Worm (Caenorhabditis elegans): ENCODE data around the gene F57A8.1.

F57A8.1 gene

ce11 chrV:10019934-10020333, 17.2 kb upstream of the F57A8.1 start (continued):
- TF ChIP-seq madf-3 (GFP tag; IDR thresholded peaks at IDR 0.05) (no peak), tbx-9 (tag; optimal IDR thresholded peaks at IDR 0.05; ENCODE audit: borderline replicate concordance) (no peak)

- no peak for TF ChIP-seq fkh-3 (tag; optimal IDR thresholded peaks at IDR 0.05)
- TF ChIP-seq xnd-1 (tag; optimal IDR thresholded peaks at IDR 0.05) = peak; percentile 5
- TF ChIP-seq ztf-18 (tag; optimal IDR thresholded peaks at IDR 0.05) = no peak
- TF ChIP-seq mxl-1 (tag; optimal IDR thresholded peaks at IDR 0.05) = no peak
- TF ChIP-seq hmg-20 (GFP tag; IDR thresholded peaks at IDR 0.05) = no peak
- TF ChIP-seq F33H1.4 (GFP tag; IDR thresholded peaks at IDR 0.05) = 0 out of 2 replicates have a peak, but pooled peaks have one; percentile 7
- TF ChIP-seq gei-17 (GFP tag; optimal IDR thresholded peaks at IDR 0.05) = no peak
- peak; percentile 70 for TF ChIP-seq snpc-4 (GFP tag; optimal IDR thresholded peaks at IDR 0.05)
- TF ChIP-seq snpc-4 (tag; optimal IDR thresholded peaks at IDR 0.05) = peak in 3 of 4 experiments; percentile 17 to 69 (median 41)
- no peak for TF ChIP-seq bed-2 (GFP tag; IDR thresholded peaks at IDR 0.05)
- no peak for TF ChIP-seq aptf-3 (GFP tag; IDR thresholded peaks at IDR 0.05)
- TF ChIP-seq mel-28 (tag; optimal IDR thresholded peaks at IDR 0.05; ENCODE audit: borderline replicate concordance) = no peak
- TF ChIP-seq F55B11.4 (tag; optimal IDR thresholded peaks at IDR 0.05; ENCODE audit: borderline replicate concordance, insufficient read depth) = no peak
- peak; percentile 62 for TF ChIP-seq tlf-1 (GFP tag; optimal IDR thresholded peaks at IDR 0.05)
- TF ChIP-seq nhr-90 (tag; optimal IDR thresholded peaks at IDR 0.05) = no peak
- TF ChIP-seq C17E4.6 (GFP tag; IDR thresholded peaks at IDR 0.05) = peak; percentile 61; the same call in 1 of the 2 replicates
- TF ChIP-seq B0019.2 (GFP tag; conservative IDR thresholded peaks at IDR 0.05) = peak; percentile 59; the same call in 1 of the 2 replicates
- no peak for TF ChIP-seq efl-1 (GFP tag; optimal IDR thresholded peaks at IDR 0.05)
- no peak for TF ChIP-seq F52B5.7 (tag; optimal IDR thresholded peaks at IDR 0.05)
- TF ChIP-seq aptf-2 (GFP tag; conservative IDR thresholded peaks at IDR 0.05) = no peak
- TF ChIP-seq tbp1 (GFP tag; optimal IDR thresholded peaks at IDR 0.05) = peak; percentile 55
- no peak for TF ChIP-seq cebp-1 (GFP tag; IDR thresholded peaks at IDR 0.05)
- TF ChIP-seq cebp-1 (tag; optimal IDR thresholded peaks at IDR 0.05) = peak; percentile 3
- no peak for TF ChIP-seq dpff-1 (tag; optimal IDR thresholded peaks at IDR 0.05)
- TF ChIP-seq nfya-2 (GFP tag; IDR thresholded peaks at IDR 0.05) = no peak
- no peak for TF ChIP-seq ceh-40 (GFP tag; IDR thresholded peaks at IDR 0.05)
- no peak for TF ChIP-seq ceh-79 (tag; optimal IDR thresholded peaks at IDR 0.05)
- TF ChIP-seq let-526 (GFP tag; IDR thresholded peaks at IDR 0.05) = no peak
- TF ChIP-seq bed-1 (GFP tag; IDR thresholded peaks at IDR 0.05) = no peak
- no peak for TF ChIP-seq F22D6.2 (tag; optimal IDR thresholded peaks at IDR 0.05)
- TF ChIP-seq atf-7 (tag; optimal IDR thresholded peaks at IDR 0.05) = no peak
- TF ChIP-seq ztf-6 (GFP tag; IDR thresholded peaks at IDR 0.05) = no peak
- no peak for TF ChIP-seq ama-1 (optimal IDR thresholded peaks at IDR 0.05)
- TF ChIP-seq ama-1 (GFP tag; optimal IDR thresholded peaks at IDR 0.05) = peak; percentile 33 to 73
- no peak for TF ChIP-seq K12H6.12 (tag; optimal IDR thresholded peaks at IDR 0.05)
- TF ChIP-seq F37B4.10 (GFP tag; IDR thresholded peaks at IDR 0.05) = no peak
- TF ChIP-seq ztf-3 (GFP tag; optimal IDR thresholded peaks at IDR 0.05) = no peak
- peak; percentile 97 for TF ChIP-seq unc-130 (GFP tag; optimal IDR thresholded peaks at IDR 0.05)
- peak in 1 of 3 experiments; percentile 20 for TF ChIP-seq lin-35 (GFP tag; optimal IDR thresholded peaks at IDR 0.05)
- TF ChIP-seq zim-3 (tag; optimal IDR thresholded peaks at IDR 0.05) = no peak
- TF ChIP-seq lsl-1 (GFP tag; optimal IDR thresholded peaks at IDR 0.05) = peak; percentile 23
- TF ChIP-seq attf-6 (GFP tag; IDR thresholded peaks at IDR 0.05) = peak; percentile 78; the same call in 1 of the 2 replicates
- no peak for TF ChIP-seq egrh-3 (GFP tag; IDR thresholded peaks at IDR 0.05)
- peak; percentile 98 for TF ChIP-seq Y79H2A.3 (GFP tag; conservative IDR thresholded peaks at IDR 0.05)
- TF ChIP-seq ceh-91 (GFP tag; IDR thresholded peaks at IDR 0.05) = peak; percentile 41
- TF ChIP-seq cebp-2 (GFP tag; IDR thresholded peaks at IDR 0.05) = no peak
- TF ChIP-seq T26A5.8 (tag; optimal IDR thresholded peaks at IDR 0.05) = no peak
Measured at ce11 chrV:10023062-10023536, 14.0 kb upstream of the F57A8.1 start.

All from whole organism, young adult.